Fruit fly (Drosophila melanogaster) whole organism: Measurements from ENCODE around the gene RnpS1.

ENCODE experiments used
- Dll ChIP-seq: fragments of >200 bp; optimal IDR thresholded peaks from 2 replicates; lab custom pipeline; 2017
- EcR ChIP-seq, 2 experiments: fragments of >200 bp; optimal IDR thresholded peaks; 2 replicates each; lab custom pipeline; 2017; ENCODE audit warnings: missing biosample characterization in 2 of 2, missing genetic modification characterization in 2 of 2, missing genetic modification reagents in 2 of 2
- pan ChIP-seq: fragments of >200 bp; optimal IDR thresholded peaks from 2 replicates; lab custom pipeline; 2017
- psq ChIP-seq: fragments of >200 bp; optimal IDR thresholded peaks from 2 replicates; lab custom pipeline; 2017
- usp ChIP-seq: fragments of >200 bp; optimal IDR thresholded peaks from 2 replicates; lab custom pipeline; 2017; ENCODE audit warnings: missing biosample characterization, missing genetic modification characterization, mixed read lengths

DNA sequence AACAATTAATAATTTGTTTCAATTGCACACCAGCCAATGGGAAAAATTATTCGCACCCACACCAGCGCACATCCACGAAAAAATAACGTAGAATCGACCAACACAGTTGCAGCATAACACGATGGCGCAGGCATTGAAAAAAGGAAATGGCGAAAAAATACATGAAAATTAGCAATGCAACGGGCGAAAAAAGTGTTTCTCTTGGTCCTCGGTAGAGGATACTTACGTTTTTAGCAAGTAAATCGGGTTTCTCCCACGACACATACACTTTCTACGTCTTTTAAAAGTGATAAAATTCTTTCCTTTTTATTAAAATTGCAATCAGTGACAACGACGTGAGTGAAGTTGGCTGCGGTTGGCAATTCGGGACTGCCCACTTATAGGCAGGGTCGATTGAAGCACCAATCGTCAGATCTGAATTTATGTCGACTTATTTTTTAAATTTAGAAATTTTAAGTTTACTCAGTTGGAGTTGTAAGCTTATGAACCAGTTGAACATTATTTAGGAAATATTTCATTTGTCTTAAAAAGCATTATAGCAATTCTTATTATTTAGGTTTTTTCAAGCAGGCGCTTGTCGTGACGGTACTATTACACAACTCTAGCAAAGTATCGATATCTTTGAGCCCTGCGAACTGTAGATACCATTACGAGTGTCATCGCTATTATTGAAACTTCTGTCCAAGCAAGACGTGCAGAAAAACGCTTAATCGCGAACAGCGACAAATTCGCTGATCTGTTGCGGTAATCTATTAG lies 25.7 kb downstream of the RnpS1 start, which contains the start of the genes Kap-alpha3 and Son:
- TF ChIP-seq Dll (lab: Kevin White, UChicago) (no peak), psq (lab: Kevin White, UChicago) (no peak), pan (no peak), EcR (GFP tag; optimal IDR thresholded peaks at IDR 0.05; lab: Kevin White, UChicago) (no peak), usp (GFP tag; lab: Kevin White, UChicago) (no peak)
